Worm (Caenorhabditis elegans): Measurements from ENCODE around the gene M18.6.

Gene M18.6

DNA sequence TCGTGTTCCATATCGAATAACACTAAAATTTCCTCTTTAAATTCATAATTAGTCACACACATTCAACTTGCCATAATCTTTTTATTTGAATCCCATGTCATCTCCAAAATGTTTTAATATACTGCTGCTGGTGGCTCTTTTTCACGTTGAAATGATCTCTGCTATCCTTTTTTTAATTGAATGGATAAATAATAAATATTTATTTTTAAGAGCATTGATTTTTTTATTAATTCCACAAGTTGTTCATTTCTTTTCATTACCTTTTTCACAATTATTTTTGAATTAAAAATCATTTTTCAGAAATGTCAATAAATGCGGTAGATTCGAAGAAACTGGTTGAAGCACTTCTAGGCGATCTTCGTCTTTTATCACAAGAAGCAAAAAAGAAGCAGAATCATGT, 24.6 kb upstream of the M18.6 start, which contains the start of gene mon-2:
mon-2 (plus strand) TSS at position 301 of the 400 bp plus-strand sequence.
- TF ChIP-seq W03F9.2 (tag; optimal IDR thresholded peaks at IDR 0.05) (no peak), him-1 (tag; optimal IDR thresholded peaks at IDR 0.05) (no peak), dao-5 (tag; optimal IDR thresholded peaks at IDR 0.05) (no peak)

DNA sequence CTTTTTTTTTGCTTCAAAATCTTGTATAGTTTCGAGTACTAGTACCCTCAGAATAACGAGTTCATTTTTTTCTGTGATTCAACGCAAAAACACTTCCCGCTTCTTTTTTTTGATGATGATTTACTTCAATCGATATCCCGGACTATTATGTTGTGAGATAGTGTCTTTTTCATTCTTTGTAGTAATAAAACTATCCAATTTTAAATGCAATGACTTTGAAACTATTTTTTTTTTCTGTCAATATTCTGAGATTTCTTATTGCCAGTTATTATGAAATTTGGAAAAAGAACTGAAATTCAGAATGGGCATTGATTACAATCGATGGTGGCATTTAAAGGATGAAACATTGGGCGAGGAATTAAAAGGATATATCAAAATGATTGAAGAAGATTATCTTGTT, 15.6 kb upstream of the M18.6 start, which contains the start of gene M18.3:
M18.3 (plus strand) TSS at position 301 of the 400 bp plus-strand sequence.
- no peak for TF ChIP-seq dao-5 (tag; optimal IDR thresholded peaks at IDR 0.05)
- no peak for TF ChIP-seq him-1 (tag; optimal IDR thresholded peaks at IDR 0.05)
- TF ChIP-seq W03F9.2 (tag; optimal IDR thresholded peaks at IDR 0.05): no peak

DNA sequence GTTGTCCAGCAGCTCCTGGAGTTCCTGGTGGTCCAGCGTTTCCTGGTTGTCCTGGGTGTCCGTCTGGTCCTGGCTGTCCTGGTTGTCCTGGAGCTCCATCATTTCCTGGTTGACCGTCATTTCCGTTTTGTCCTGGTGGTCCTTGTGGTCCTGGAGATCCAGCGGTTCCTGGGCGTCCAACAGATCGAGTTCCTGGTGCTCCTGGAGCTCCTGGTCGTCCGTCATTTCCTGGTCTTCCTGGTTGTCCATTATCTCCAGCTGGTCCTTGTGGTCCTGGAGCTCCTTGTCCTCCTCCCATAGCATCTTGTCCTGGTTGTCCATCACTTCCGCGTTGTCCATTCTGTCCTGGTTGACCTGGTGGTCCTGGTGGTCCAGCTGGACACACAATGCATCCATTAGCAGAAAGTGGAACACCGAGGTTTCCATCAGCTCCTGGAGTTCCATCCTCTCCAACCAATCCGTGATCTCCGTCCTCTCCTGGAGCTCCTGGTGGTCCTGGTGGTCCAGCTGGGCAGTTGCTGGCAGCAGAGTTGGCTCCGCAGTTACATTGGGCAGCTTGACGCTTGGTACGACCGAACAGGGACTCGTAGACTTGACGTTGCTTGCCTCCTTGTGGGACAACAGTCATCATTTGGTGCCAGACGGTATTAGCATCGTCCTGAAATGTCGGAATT, 12.0 kb upstream of the M18.6 start:
- TF ChIP-seq dao-5 (tag; optimal IDR thresholded peaks at IDR 0.05) (no peak), W03F9.2 (tag; optimal IDR thresholded peaks at IDR 0.05) (no peak), him-1 (tag; optimal IDR thresholded peaks at IDR 0.05) (no peak)

DNA sequence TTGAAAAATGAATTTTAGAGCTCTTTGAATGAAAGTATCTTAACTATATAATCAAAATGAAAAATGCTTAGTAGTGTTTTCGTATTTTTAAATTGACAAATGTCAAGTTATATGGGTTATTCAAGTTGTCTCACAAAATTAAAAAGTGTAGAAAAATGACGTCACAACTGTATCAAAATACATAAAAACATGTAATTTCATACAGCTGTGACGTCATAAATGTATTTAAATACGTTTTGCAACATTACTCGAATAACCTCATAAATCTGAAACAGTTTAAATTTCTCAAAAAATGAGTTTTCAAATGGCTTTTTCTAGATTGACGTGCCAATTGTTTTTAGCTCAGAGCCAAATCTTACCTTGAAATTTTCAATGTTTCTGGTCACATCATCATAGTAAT, 11.4 kb upstream of the M18.6 start:
- TF ChIP-seq W03F9.2 (tag; optimal IDR thresholded peaks at IDR 0.05) (no peak), dao-5 (tag; optimal IDR thresholded peaks at IDR 0.05) (no peak), him-1 (tag; optimal IDR thresholded peaks at IDR 0.05) (no peak)

DNA sequence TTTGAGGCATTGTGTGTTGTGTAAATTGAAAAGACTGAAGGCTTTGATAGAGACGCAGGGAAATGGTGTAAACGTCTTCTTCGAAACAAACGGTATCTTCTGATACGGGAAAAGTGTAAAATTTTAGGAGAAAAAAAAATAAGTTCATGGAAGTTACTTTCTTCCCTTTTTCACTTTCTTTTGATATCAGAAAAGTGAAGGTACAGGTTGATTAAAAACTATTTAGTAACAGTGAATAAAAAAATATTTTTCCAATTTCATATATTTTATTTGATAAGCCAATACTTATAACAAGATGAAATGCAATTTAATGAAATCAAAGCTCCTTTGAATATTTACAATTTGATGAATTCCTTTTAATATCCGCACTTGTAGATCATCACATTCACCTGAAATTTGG, 10.8 kb upstream of the M18.6 start, which contains the start of gene col-129:
col-129 (minus strand) TSS at position 101 of the 400 bp plus-strand sequence.
- TF ChIP-seq W03F9.2 (tag; optimal IDR thresholded peaks at IDR 0.05) (no peak), him-1 (tag; optimal IDR thresholded peaks at IDR 0.05) (no peak)

DNA sequence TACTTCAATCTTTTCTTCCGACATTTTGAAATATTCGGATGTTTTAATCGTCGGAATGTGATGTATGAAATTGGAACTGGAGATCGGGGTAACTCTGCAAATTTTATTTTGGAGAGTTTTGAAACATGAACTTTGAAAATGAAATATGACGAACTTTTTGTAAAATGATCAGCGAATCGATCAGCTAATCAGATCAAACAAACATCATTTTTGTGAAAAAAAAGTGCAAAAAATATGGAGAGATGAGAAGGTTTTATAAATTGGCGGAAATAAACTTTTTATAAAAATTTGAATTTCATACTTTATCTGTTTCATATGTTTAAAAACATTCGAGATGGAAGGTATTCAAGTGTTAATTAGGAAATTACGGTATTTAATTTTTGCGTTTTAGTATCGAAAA, 9.6 kb upstream of the M18.6 start, which contains the start of gene dlc-2:
dlc-2 (minus strand) TSS at position 101 of the 400 bp plus-strand sequence.
- TF ChIP-seq dao-5 (tag; optimal IDR thresholded peaks at IDR 0.05) (no peak), him-1 (tag; optimal IDR thresholded peaks at IDR 0.05) (no peak), W03F9.2 (tag; optimal IDR thresholded peaks at IDR 0.05) (no peak)

DNA sequence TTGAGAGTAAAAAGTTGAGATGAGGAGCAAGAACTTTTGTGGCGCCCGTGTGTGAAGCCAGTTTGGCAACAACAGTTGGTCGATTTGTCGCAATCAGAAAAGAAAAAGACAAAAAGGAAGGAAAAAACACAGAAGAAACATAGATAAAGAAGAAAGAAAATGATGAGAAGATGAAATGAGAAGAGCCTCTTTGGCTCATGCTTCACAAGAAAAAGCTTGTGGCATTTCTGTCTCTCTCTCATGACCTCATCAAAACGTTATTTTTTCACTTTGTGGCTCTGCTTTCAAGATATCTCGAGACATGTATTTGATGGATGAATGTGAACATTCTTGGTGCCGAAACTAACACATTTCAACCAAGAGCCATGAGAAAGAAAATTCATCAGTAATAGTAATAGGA, 8.1 kb upstream of the M18.6 start:
- TF ChIP-seq W03F9.2 (tag; optimal IDR thresholded peaks at IDR 0.05): no peak
- no peak for TF ChIP-seq dao-5 (tag; optimal IDR thresholded peaks at IDR 0.05)
- no peak for TF ChIP-seq him-1 (tag; optimal IDR thresholded peaks at IDR 0.05)

DNA sequence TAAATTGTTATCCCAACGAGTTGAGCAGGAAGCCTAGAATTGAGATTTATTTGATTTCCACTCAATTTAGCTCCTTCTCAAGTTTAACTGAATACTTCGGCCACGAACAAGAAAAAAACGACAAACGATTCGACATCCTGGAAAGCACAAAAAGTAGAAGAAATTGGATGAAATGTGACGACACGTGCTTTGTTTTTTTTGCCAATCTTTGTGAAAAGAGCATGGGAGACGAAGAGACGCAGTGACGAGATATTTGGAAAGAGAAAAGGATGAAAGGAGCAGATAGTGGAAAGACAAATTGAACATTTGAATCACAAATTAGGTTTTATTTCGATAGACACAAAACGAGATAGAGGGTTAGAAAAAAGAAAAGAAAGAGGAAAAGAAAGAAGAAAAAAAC, 6.6 kb upstream of the M18.6 start:
- TF ChIP-seq him-1 (tag; optimal IDR thresholded peaks at IDR 0.05) (no peak), dao-5 (tag; optimal IDR thresholded peaks at IDR 0.05) (no peak), W03F9.2 (tag; optimal IDR thresholded peaks at IDR 0.05) (no peak)

DNA sequence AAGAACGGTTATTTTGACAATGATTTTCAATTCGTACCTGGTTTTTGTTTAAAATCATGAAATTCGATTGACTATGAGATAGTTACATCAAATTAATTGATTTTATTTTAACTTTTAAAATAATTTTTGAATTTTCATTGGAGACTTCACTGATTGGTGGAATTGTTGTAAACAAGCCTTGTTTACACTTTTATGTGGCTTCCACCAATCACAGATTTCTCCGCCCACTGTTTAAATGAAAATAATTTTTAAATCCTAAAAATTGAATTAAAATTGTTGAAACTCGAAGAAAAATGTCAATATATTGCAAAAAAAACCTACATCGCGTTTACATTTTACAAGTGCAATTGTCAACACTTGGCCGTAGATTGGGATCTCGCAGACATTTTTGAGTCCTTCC, 574 bp upstream of the M18.6 start:
- TF ChIP-seq him-1 (tag; optimal IDR thresholded peaks at IDR 0.05): no peak
- TF ChIP-seq dao-5 (tag; optimal IDR thresholded peaks at IDR 0.05): no peak
- TF ChIP-seq W03F9.2 (tag; optimal IDR thresholded peaks at IDR 0.05): no peak

DNA sequence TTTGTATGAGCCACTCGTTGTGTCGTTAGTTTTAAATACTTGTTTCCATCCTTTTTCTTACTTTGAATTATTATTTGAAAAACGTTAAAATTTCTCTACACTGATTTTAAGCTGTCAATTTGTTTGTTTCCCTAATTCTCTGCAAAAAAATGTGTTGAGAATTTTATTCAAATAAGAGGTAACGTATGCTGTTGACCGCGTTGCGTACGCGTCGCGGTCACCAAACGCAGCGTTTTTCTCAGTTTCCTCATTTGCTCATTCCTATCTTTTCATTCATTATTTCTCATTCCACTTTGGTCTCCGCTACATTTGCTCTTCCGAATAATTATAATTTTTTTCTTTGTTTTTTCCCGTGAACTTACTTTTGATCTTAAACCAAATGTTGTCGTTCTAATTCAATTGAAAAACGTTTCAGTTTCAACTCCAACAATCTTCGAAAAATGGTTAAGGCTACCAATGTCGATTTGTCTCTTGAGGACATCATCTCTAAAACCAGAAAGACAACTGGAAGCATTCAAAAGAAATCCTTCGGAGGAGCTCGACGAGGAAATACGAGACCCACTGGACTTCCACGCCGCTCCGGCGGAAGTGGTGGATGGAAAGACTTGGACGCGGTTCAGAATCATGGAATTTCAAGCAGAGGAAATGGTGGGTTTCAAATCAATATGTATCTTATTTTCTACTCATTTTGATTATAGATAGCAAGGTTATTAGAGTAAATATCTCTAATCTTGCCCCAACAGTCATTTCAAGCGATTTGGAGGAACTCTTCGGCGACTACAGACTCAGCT, 2.0 kb downstream of the M18.6 start, which contains the start of gene aly-3:
aly-3 (plus strand) TSS at position 409 of the 791 bp plus-strand sequence.
- no peak for TF ChIP-seq W03F9.2 (tag; optimal IDR thresholded peaks at IDR 0.05)
- no peak for TF ChIP-seq dao-5 (tag; optimal IDR thresholded peaks at IDR 0.05)
- no peak for TF ChIP-seq him-1 (tag; optimal IDR thresholded peaks at IDR 0.05)

DNA sequence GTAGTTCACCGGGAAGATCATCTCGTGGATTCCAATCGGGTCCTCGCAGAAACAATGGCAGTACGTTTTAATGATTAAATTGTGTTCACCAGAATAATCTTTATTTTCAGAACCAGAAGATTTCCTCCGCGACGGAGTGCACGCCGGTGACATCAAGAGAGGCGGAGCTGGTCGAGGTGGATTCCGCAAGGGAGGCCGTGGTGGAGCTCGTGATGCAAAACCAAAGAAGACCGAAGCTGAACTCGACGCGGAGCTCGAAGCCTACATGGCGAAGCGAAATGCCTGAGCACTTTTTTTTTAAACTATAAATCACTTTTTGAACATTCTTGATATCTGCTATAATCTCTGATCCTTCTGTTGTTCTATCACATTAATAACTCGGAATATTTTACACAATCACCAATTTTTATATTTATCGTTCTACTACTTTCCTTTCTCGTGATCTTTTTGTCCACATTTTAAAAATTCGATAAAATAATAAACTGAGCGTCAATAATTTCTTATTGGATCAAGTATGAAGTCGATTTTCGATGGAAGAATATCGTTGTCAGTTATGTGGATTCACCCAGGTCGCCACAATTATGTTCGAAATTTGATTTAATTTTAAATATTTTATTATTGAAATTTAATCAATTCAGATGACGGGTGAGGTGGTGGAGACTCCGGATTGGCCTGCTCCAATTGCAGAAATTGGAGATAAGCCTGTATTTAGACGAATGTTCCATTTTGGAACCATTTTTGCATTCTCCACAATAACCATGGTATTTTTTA, 3.4 kb downstream of the M18.6 start, which contains the start of gene dhhc-6:
dhhc-6 (plus strand) TSS at position 639 of the 771 bp plus-strand sequence.
- TF ChIP-seq dao-5 (tag; optimal IDR thresholded peaks at IDR 0.05): no peak
- no peak for TF ChIP-seq W03F9.2 (tag; optimal IDR thresholded peaks at IDR 0.05)
- TF ChIP-seq him-1 (tag; optimal IDR thresholded peaks at IDR 0.05): no peak

DNA sequence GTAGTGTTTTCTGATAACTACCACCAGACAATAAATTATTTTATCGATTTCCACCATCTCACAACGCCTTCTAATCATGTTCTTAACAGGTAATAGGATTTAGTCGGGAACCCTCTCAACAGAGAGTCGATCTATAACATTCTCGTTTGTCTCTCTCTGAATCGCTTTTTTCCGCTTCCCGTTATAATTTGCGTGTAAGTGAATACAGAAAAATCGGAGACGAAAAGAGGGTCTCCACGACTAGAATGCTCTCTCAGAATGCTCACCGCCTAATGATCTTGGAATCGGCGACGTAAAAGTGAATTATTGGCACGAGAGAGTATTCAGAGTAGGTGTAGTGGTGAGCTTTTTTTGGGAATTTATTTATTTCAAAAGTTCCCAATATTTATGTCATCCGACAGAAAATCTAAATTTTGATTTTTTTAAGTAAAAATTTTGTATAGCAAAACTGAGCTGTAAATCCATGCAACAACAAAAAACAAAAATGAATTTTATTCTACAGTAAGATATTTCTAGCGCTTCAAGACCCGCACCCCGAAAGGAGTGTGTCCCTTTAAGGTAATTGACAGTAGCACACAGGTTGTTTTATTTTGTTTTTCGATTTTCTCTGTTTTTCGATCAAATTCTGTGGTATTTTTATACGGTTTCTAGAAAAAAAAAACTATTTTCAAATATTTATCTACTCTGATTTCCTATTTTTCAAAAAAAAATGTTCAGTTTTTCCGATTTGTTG, 5.8 kb downstream of the M18.6 start:
- no peak for TF ChIP-seq W03F9.2 (tag; optimal IDR thresholded peaks at IDR 0.05)
- no peak for TF ChIP-seq him-1 (tag; optimal IDR thresholded peaks at IDR 0.05)
- no peak for TF ChIP-seq dao-5 (tag; optimal IDR thresholded peaks at IDR 0.05)

DNA sequence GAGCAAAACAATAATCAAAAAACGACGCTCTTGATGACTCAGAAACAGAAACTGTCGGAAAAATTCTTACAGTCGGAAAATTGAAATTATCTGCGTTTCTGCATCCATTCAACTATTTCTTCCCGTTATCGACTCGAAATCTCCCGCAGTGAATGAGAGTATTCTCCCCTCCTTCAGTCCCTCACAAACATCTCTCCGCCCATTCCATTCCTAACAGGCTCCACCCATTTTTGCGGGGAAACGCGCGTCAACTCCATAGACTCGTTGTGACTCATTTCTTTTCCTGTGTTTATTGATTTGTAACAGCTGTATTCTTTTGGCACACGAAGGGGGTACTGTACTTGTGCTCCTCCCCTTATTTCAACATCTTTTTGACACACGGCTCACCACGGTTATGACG, 6.7 kb downstream of the M18.6 start:
- TF ChIP-seq him-1 (tag; optimal IDR thresholded peaks at IDR 0.05) (no peak), dao-5 (tag; optimal IDR thresholded peaks at IDR 0.05) (no peak), W03F9.2 (tag; optimal IDR thresholded peaks at IDR 0.05) (no peak)

Measured in whole organism, L4/young adult.